Worm (Caenorhabditis elegans): ENCODE measurements around the gene C35D6.4.

ce11 chrIV:16350690-16351089 is at the start of gene C35D6.4:
- TF ChIP-seq ceh-82 (tag; optimal IDR thresholded peaks at IDR 0.05): no peak
- TF ChIP-seq egl-27 (tag; optimal IDR thresholded peaks at IDR 0.05): no peak
- no peak for TF ChIP-seq ceh-28 (tag; optimal IDR thresholded peaks at IDR 0.05)
